Worm (Caenorhabditis elegans) whole organism, L4 larva: ENCODE results near the gene pap-2.

ENCODE experiments used
- D1046.2 ChIP-seq: fragments of 200-800 bp; sonication (Bioruptor generic); IDR thresholded peaks from 2 replicates; pipeline ENCODE4 v1.3.6; 2022; ENCODE audit warnings: missing genetic modification characterization, missing compliant biosample characterization
- T20F7.1 ChIP-seq: fragments of 200-800 bp; sonication (Bioruptor generic); optimal IDR thresholded peaks from 2 replicates; lab custom pipeline; 2018; ENCODE audit warnings: mild to moderate bottlenecking, missing genetic modification characterization, missing compliant biosample characterization
- ZK546.5 ChIP-seq, 2 experiments: sonication (generic microtip); optimal IDR thresholded peaks; 2 replicates each; lab custom pipeline; 2017; ENCODE audit warnings: missing biosample characterization in 2 of 2, missing genetic modification characterization in 2 of 2
- dmd-6 ChIP-seq: fragments of 200-800 bp; sonication (Bioruptor generic); IDR thresholded peaks from 2 replicates; pipeline ENCODE4 v1.3.6; 2022; ENCODE audit warnings: missing genetic modification reagents, missing genetic modification characterization, missing compliant biosample characterization
- dmd-8 ChIP-seq: fragments of 200-800 bp; sonication (Bioruptor generic); IDR thresholded peaks from 2 replicates; pipeline ENCODE4 v1.3.6; 2022; ENCODE audit warnings: missing genetic modification characterization, missing compliant biosample characterization
- fos-1 ChIP-seq: fragments of 150-350 bp; optimal IDR thresholded peaks from 2 replicates; lab custom pipeline; 2014; ENCODE audit warnings: missing biosample characterization, missing genetic modification characterization
- nhr-76 ChIP-seq: fragments of 150-350 bp; optimal IDR thresholded peaks from 2 replicates; lab custom pipeline; 2014; ENCODE audit warnings: missing biosample characterization, missing genetic modification characterization
- nhr-77 ChIP-seq: fragments of 150-350 bp; optimal IDR thresholded peaks from 2 replicates; lab custom pipeline; 2014; ENCODE audit warnings: missing biosample characterization, missing genetic modification characterization
- pha-4 ChIP-seq, 2 experiments: fragments of 150-350 bp in 1 of 2; fragments of 200-800 bp in 1 of 2; sonication (Bioruptor generic) in 1 of 2; IDR thresholded peaks in 1 of 2; optimal IDR thresholded peaks in 1 of 2; 2 replicates each; pipeline versions ENCODE4 v1.3.6 to Lab custom; 2014 to 2022; ENCODE audit warnings: missing genetic modification characterization in 2 of 2, missing genetic modification reagents in 2 of 2, missing biosample characterization in 1 of 2, missing compliant biosample characterization in 1 of 2
- unc-39 ChIP-seq: sonication (generic microtip); optimal IDR thresholded peaks from 2 replicates; lab custom pipeline; 2017; ENCODE audit warnings: missing biosample characterization, missing genetic modification characterization
- unc-62 ChIP-seq, 3 experiments: fragments of 150-350 bp in 1 of 3; sonication (generic microtip); optimal IDR thresholded peaks in 2 of 3; peaks in 1 of 3; 1 replicate in 1 of 3; 2 replicates in 2 of 3; lab custom pipeline; 2014 to 2017; ENCODE audit warnings: missing biosample characterization in 3 of 3, missing genetic modification characterization in 3 of 3, missing genetic modification reagents in 3 of 3, missing genotype in 1 of 3
- zag-1 ChIP-seq: fragments of 150-350 bp; optimal IDR thresholded peaks from 2 replicates; lab custom pipeline; 2014; ENCODE audit warnings: missing biosample characterization, missing genetic modification characterization
- ztf-11 ChIP-seq: fragments of 150-350 bp; optimal IDR thresholded peaks from 2 replicates; lab custom pipeline; 2014; ENCODE audit warnings: missing biosample characterization, missing genetic modification characterization

DNA sequence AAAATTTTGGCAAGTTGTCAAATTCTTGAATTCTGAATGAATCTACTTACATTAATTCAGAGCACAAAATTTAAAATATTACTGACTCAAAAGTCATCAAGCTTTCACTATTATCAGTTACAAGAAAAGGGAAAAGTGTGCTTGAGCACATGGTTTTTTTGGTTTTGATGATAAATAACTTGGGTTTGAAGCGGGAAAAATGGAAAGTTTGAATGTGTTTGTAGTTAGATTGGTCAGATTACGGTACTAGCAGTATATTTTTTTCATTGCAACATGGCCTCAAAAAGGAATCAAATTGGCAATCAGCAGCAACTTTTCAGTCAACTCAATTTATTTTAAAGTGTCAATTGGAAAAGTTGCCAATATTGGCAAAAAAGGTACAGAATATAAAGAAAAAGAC, 4.5 kb downstream of the pap-2 start:
- TF ChIP-seq zag-1 (tag; lab: Kevin White, UChicago), result no peak
- peak; percentile 52; the same call in 1 of the 2 replicates for TF ChIP-seq dmd-6 (GFP tag; lab: Robert Waterston, UW)
- no peak for TF ChIP-seq T20F7.1 (GFP tag; lab: Kevin White, UChicago)
- TF ChIP-seq fos-1 (tag; lab: Kevin White, UChicago), result no peak
- no peak for TF ChIP-seq unc-39
- TF ChIP-seq dmd-8 (GFP tag; lab: Robert Waterston, UW), result no peak
- no peak for TF ChIP-seq D1046.2 (GFP tag; lab: Robert Waterston, UW)
- no peak for TF ChIP-seq ZK546.5 (tag; optimal IDR thresholded peaks at IDR 0.05; lab: Kevin White, UChicago)
- TF ChIP-seq ztf-11, result no peak
- no peak for TF ChIP-seq unc-62 (GFP tag; optimal IDR thresholded peaks at IDR 0.05 in 1 of 2; lab: Kevin White, UChicago)
- TF ChIP-seq unc-62 (tag; optimal IDR thresholded peaks at IDR 0.05; lab: Kevin White, UChicago), result no peak
- peak; percentile 15 for TF ChIP-seq nhr-77 (tag; lab: Kevin White, UChicago)
- TF ChIP-seq nhr-76, result no peak
- no peak for TF ChIP-seq pha-4 (GFP tag; IDR thresholded peaks at IDR 0.05; lab: Robert Waterston, UW)
- TF ChIP-seq pha-4 (tag; optimal IDR thresholded peaks at IDR 0.05; lab: Kevin White, UChicago), result no peak
